Fruit fly (Drosophila melanogaster): ENCODE measurements around the gene Myt1.
A peak's percentile ranks its signal among the peaks of the same experiment; 100 is the strongest.

Gene Myt1

DNA sequence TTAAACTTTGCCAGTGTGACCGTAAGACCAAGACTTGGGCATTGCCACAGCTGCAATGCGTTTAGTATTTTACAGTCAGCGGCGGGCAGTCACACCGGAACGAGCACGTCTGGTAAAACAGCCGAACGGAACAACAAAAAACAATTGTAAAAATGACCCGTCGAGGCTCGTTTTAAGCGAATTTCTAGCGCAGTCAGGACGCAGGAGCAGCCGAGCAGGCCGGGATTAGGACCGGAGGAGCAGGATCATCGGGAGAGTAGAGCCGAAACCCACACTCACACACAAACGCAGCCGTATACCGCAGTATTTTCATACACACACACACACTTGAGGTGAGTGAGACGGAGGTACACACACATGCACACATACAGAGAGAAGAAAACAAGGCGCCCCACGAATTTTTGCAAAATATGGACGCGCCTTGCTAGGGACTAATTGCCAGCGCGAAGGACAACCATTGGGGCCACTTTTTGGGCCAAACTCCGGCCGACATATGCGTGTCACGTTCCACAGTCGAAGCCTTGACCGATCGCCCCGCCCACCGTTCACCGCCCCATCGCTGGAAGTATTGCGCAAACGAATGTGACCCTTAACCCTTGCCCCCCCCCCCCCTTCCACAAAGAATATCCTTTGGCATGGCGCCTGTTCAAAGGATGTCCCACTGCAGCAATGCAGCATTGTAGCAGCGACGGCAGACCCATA, 26.3 kb downstream of the Myt1 start, which contains the start of gene Usp47:
Gene Usp47, plus strand, starts transcription at position 71 of the 702 bp plus-strand sequence.
- no peak for TF ChIP-seq ovo (GFP tag; optimal IDR thresholded peaks at IDR 0.05)
- peak; percentile 18 for TF ChIP-seq CG1620 (GFP tag; optimal IDR thresholded peaks at IDR 0.05)
- TF ChIP-seq CG7045 (GFP tag; optimal IDR thresholded peaks at IDR 0.05): no peak
- peak; percentile 56 for TF ChIP-seq Mnt (GFP tag; optimal IDR thresholded peaks at IDR 0.05)
- no peak for TF ChIP-seq CG11617 (GFP tag; optimal IDR thresholded peaks at IDR 0.05)
- no peak for TF ChIP-seq tj (GFP tag; optimal IDR thresholded peaks at IDR 0.05)
- peak; percentile 23 for TF ChIP-seq bab1 (GFP tag; optimal IDR thresholded peaks at IDR 0.05)
- TF ChIP-seq toe (GFP tag; optimal IDR thresholded peaks at IDR 0.05): no peak

dm6 chr3L:5751740-5752579, 27.4 kb downstream of the Myt1 start, which contains the start of gene DnaJ-1:
Gene DnaJ-1, minus strand, starts transcription at chr3L:5752189.
- TF ChIP-seq Hr96 (GFP tag; optimal IDR thresholded peaks at IDR 0.05): peak; percentile 47
- peak; percentile 56 for TF ChIP-seq CG7101 (tag; optimal IDR thresholded peaks at IDR 0.05)
- TF ChIP-seq Crg-1 (GFP tag; optimal IDR thresholded peaks at IDR 0.05): peak; percentile 62
- TF ChIP-seq CG14711 (tag; optimal IDR thresholded peaks at IDR 0.05): peak; percentile 98
- peak; percentile 28 for TF ChIP-seq CG1620 (GFP tag; optimal IDR thresholded peaks at IDR 0.05)
- TF ChIP-seq cnc (optimal IDR thresholded peaks at IDR 0.05): no peak
- peak; percentile 73 for TF ChIP-seq Mnt (GFP tag; optimal IDR thresholded peaks at IDR 0.05)
- TF ChIP-seq CG33017 (tag; optimal IDR thresholded peaks at IDR 0.05): peak; percentile 45
- TF ChIP-seq CG7045 (GFP tag; optimal IDR thresholded peaks at IDR 0.05): peak; percentile 32
- TF ChIP-seq pad (GFP tag; optimal IDR thresholded peaks at IDR 0.05): no peak
- peak; percentile 65 for TF ChIP-seq CG12768 (GFP tag; optimal IDR thresholded peaks at IDR 0.05)
- TF ChIP-seq bab1 (GFP tag; optimal IDR thresholded peaks at IDR 0.05): peak; percentile 84
- TF ChIP-seq toe (GFP tag; optimal IDR thresholded peaks at IDR 0.05): peak; percentile 58
- TF ChIP-seq CG11617 (GFP tag; optimal IDR thresholded peaks at IDR 0.05): peak; percentile 68
- peak; percentile 60 for TF ChIP-seq tj (GFP tag; optimal IDR thresholded peaks at IDR 0.05)
- TF ChIP-seq cic (GFP tag; optimal IDR thresholded peaks at IDR 0.05): peak; percentile 82
- no peak for TF ChIP-seq Clk (GFP tag; optimal IDR thresholded peaks at IDR 0.05)
- TF ChIP-seq CG5204 (GFP tag; optimal IDR thresholded peaks at IDR 0.05): peak; percentile 67
- peak; percentile 57 for TF ChIP-seq ovo (GFP tag; optimal IDR thresholded peaks at IDR 0.05)
- TF ChIP-seq kay (GFP tag; ENCODE audit: borderline replicate concordance): peak; percentile 90

DNA sequence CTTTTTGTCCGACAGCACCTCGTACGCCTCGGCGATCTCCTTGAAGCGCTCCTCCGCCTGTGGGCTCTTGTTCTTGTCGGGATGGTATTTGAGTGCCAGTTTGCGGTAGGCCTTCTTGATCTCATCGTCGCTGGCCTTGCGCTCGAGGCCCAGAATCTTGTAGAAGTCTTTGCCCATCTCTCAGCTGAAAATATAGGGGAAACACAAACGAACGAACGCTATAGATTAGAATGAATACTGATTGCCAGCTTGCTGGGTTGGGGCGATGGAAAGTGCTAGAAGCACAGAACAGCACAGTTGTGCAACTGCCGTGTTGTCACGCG, 28.0 kb downstream of the Myt1 start:
- TF ChIP-seq Crg-1 (GFP tag; optimal IDR thresholded peaks at IDR 0.05) (no peak), Clk (GFP tag; optimal IDR thresholded peaks at IDR 0.05) (peak; percentile 88)

- peak; percentile 91 for TF ChIP-seq kay (GFP tag; ENCODE audit: borderline replicate concordance)
- TF ChIP-seq bab1 (GFP tag; optimal IDR thresholded peaks at IDR 0.05): peak; percentile 60
- TF ChIP-seq Clk (GFP tag; optimal IDR thresholded peaks at IDR 0.05): peak; percentile 62
- peak; percentile 9 for TF ChIP-seq CG1620 (GFP tag; optimal IDR thresholded peaks at IDR 0.05)
- peak; percentile 13 for TF ChIP-seq cic (GFP tag; optimal IDR thresholded peaks at IDR 0.05)
- TF ChIP-seq ovo (GFP tag; optimal IDR thresholded peaks at IDR 0.05): peak; percentile 51
- peak; percentile 11 for TF ChIP-seq Mnt (GFP tag; optimal IDR thresholded peaks at IDR 0.05)
- no peak for TF ChIP-seq CG14711 (tag; optimal IDR thresholded peaks at IDR 0.05)
- no peak for TF ChIP-seq pad (GFP tag; optimal IDR thresholded peaks at IDR 0.05)
- TF ChIP-seq Crg-1 (GFP tag; optimal IDR thresholded peaks at IDR 0.05): no peak
These were observed 29.6 kb downstream of the Myt1 start for dm6 chr3L:5749616-5750336.

DNA sequence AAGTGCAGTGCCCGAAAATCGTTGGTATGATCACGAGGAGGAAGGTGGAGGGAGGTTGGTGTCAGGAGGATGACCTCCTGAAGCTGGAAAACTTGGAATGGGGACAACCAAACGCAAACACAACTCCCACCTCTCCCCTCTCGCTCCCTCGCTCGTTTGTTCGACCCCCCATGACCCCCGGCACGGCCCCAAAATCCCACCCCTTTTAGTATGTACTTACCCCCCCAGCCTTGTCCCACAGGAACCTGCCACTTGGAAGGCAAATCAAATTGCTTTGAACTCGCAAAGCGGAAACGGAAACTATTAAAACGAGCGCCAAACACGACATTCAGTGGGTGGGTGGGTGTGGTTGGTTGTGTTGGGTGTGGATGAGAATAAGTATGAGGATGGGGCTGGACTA, 47.8 kb downstream of the Myt1 start:
- TF ChIP-seq Mnt (GFP tag; optimal IDR thresholded peaks at IDR 0.05) (no peak), pad (GFP tag; optimal IDR thresholded peaks at IDR 0.05) (no peak), bab1 (GFP tag; optimal IDR thresholded peaks at IDR 0.05) (no peak), kay (GFP tag; ENCODE audit: borderline replicate concordance) (no peak), cnc (optimal IDR thresholded peaks at IDR 0.05) (no peak), CG7045 (GFP tag; optimal IDR thresholded peaks at IDR 0.05) (no peak), CG5204 (GFP tag; optimal IDR thresholded peaks at IDR 0.05) (no peak), CG33017 (tag; optimal IDR thresholded peaks at IDR 0.05) (no peak), CG12768 (GFP tag; optimal IDR thresholded peaks at IDR 0.05) (no peak), Crg-1 (GFP tag; optimal IDR thresholded peaks at IDR 0.05) (no peak)
